Fruit fly (Drosophila melanogaster): ENCODE measurements around the gene kto.

Gene kto

DNA sequence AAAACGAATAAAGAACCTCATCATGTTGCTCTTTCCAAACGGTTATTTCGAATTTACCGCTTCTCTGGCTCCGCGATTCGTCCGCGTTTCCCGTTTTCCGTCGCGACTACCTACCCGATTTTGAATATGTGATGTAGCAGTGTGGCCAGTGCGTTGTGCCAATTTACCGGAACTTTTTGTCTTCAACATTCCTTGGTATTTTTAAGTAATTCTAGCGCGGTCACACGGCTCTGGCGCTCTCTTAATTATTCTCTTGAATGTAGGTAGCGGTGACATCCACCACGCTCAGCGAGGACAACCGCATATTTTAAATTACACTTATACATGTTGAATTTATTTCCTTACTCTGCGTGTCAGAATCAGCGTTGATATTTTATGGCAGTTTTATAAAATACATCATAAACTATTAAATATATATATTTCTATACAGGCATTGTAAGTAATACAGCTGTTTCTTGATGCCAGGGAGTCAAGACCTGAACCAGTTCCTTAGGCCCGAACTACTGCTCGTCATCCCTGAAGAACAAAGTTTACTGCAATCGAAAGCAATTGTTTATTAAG is 42.9 kb upstream of the kto start, which contains the start of the genes CG42637, Gyc76C and SREBP (continued):
- no peak for TF ChIP-seq usp (GFP tag; optimal IDR thresholded peaks at IDR 0.05)
- no peak for TF ChIP-seq CG1792 (GFP tag; optimal IDR thresholded peaks at IDR 0.05)
- TF ChIP-seq Fer3 (tag; optimal IDR thresholded peaks at IDR 0.05), result no peak
- no peak for TF ChIP-seq emc (GFP tag; optimal IDR thresholded peaks at IDR 0.05)
- peak; percentile 2 for TF ChIP-seq p53 (GFP tag; optimal IDR thresholded peaks at IDR 0.05)
- no peak for TF ChIP-seq ken (GFP tag; IDR thresholded peaks at IDR 0.05)
- TF ChIP-seq BEAF-32 (GFP tag; optimal IDR thresholded peaks at IDR 0.05), result peak; percentile 56
- no peak for TF ChIP-seq crol (GFP tag; IDR thresholded peaks at IDR 0.05)
- peak; percentile 46 for TF ChIP-seq MTF-1 (GFP tag; optimal IDR thresholded peaks at IDR 0.05; ENCODE audit: borderline replicate concordance)
- TF ChIP-seq Hr39 (optimal IDR thresholded peaks at IDR 0.05), result no peak
- no peak for TF ChIP-seq CG8281 (tag; optimal IDR thresholded peaks at IDR 0.05)
- peak; percentile 71 for TF ChIP-seq ash1 (GFP tag; optimal IDR thresholded peaks at IDR 0.05)
- TF ChIP-seq oc (tag; optimal IDR thresholded peaks at IDR 0.05), result peak; percentile 10
- no peak for TF ChIP-seq Spps (tag; optimal IDR thresholded peaks at IDR 0.05)
- TF ChIP-seq lilli (GFP tag; optimal IDR thresholded peaks at IDR 0.05), result no peak
- no peak for TF ChIP-seq CG1233 (GFP tag; optimal IDR thresholded peaks at IDR 0.05)
- TF ChIP-seq CG9727 (GFP tag; optimal IDR thresholded peaks at IDR 0.05), result no peak
- TF ChIP-seq CG7745 (tag; optimal IDR thresholded peaks at IDR 0.05), result no peak
- no peak for TF ChIP-seq al (GFP tag; IDR thresholded peaks at IDR 0.05)
- no peak for TF ChIP-seq Ravus (GFP tag; IDR thresholded peaks at IDR 0.05)
- no peak for TF ChIP-seq H15 (GFP tag; IDR thresholded peaks at IDR 0.05)
- TF ChIP-seq CG1024 (GFP tag; IDR thresholded peaks at IDR 0.05), result no peak
- no peak for TF ChIP-seq CG18599 (GFP tag; optimal IDR thresholded peaks at IDR 0.05)
- TF ChIP-seq pb (GFP tag; optimal IDR thresholded peaks at IDR 0.05), result peak; percentile 13
- no peak for TF ChIP-seq dpn (GFP tag; optimal IDR thresholded peaks at IDR 0.05)
- TF ChIP-seq ase (GFP tag; IDR thresholded peaks at IDR 0.05), result no peak
- TF ChIP-seq CG9817 (tag; optimal IDR thresholded peaks at IDR 0.05), result no peak
- no peak for TF ChIP-seq Hr78 (GFP tag; optimal IDR thresholded peaks at IDR 0.05)
- no peak for TF ChIP-seq toy (GFP tag; IDR thresholded peaks at IDR 0.05)
- no peak for TF ChIP-seq Tbp (GFP tag; optimal IDR thresholded peaks at IDR 0.05)
- TF ChIP-seq CG16779 (GFP tag; IDR thresholded peaks at IDR 0.05), result no peak
- no peak; the same call in 1 of the 2 replicates for TF ChIP-seq ato (GFP tag; IDR thresholded peaks at IDR 0.05; ENCODE audit: partially characterized antibody)
- peak; percentile 11; the same call in 1 of the 3 replicates for TF ChIP-seq gce (GFP tag; IDR thresholded peaks at IDR 0.05)
- no peak for TF ChIP-seq Ptx1 (GFP tag; IDR thresholded peaks at IDR 0.05)
- no peak for TF ChIP-seq CG16815 (GFP tag; optimal IDR thresholded peaks at IDR 0.05)
- no peak for TF ChIP-seq CG17612 (GFP tag; IDR thresholded peaks at IDR 0.05)
- TF ChIP-seq sd (tag; optimal IDR thresholded peaks at IDR 0.05), result peak; percentile 97
- no peak for TF ChIP-seq croc (GFP tag; conservative IDR thresholded peaks at IDR 0.05)
- no peak for TF ChIP-seq ac (GFP tag; optimal IDR thresholded peaks at IDR 0.05)
- TF ChIP-seq nom (GFP tag; optimal IDR thresholded peaks at IDR 0.05), result no peak
- TF ChIP-seq CG34422 (GFP tag; IDR thresholded peaks at IDR 0.05), result no peak
- TF ChIP-seq ATbp (GFP tag; optimal IDR thresholded peaks at IDR 0.05), result no peak
- TF ChIP-seq pan (optimal IDR thresholded peaks at IDR 0.05), result no peak
- no peak for TF ChIP-seq pan (GFP tag; optimal IDR thresholded peaks at IDR 0.05 in 1 of 2, IDR thresholded peaks at IDR 0.05 in 1 of 2)
- no peak for TF ChIP-seq NfI (GFP tag; optimal IDR thresholded peaks at IDR 0.05)
- TF ChIP-seq Doc3 (GFP tag; IDR thresholded peaks at IDR 0.05; ENCODE audit: partially characterized antibody), result no peak
- TF ChIP-seq trem (tag; optimal IDR thresholded peaks at IDR 0.05), result peak; percentile 89
- TF ChIP-seq br (optimal IDR thresholded peaks at IDR 0.05), result no peak
- peak; percentile 100 for TF ChIP-seq CG15514 (GFP tag; optimal IDR thresholded peaks at IDR 0.05)
- TF ChIP-seq org-1 (GFP tag; optimal IDR thresholded peaks at IDR 0.05), result no peak
- TF ChIP-seq Bdp1 (GFP tag; optimal IDR thresholded peaks at IDR 0.05), result peak; percentile 1
- TF ChIP-seq tin (GFP tag; optimal IDR thresholded peaks at IDR 0.05), result no peak

Data from whole organism, embryonic.